Worm (Caenorhabditis elegans) whole organism, young adult: Measurements from ENCODE around the gene pros-1.

Source experiments
- F22D6.2 ChIP-seq: sonication (generic microtip); optimal IDR thresholded peaks from 2 replicates; lab custom pipeline; 2016; ENCODE audit warnings: mild to moderate bottlenecking, missing genetic modification characterization, missing compliant biosample characterization
- F23B12.7 ChIP-seq: sonication (generic microtip); optimal IDR thresholded peaks from 2 replicates; lab custom pipeline; 2017; ENCODE audit warnings: missing genetic modification characterization, mild to moderate bottlenecking, missing compliant biosample characterization, antibody characterized with exemption, moderate library complexity; ENCODE audit not compliant: insufficient read depth
- F33H1.4 ChIP-seq: fragments of 200-800 bp; sonication (Bioruptor generic); IDR thresholded peaks from 2 replicates; pipeline ENCODE4 v1.3.6; 2022; ENCODE audit warnings: missing genetic modification reagents, missing genetic modification characterization, missing compliant biosample characterization
- F49E8.2 ChIP-seq: sonication (generic microtip); optimal IDR thresholded peaks from 3 replicates; lab custom pipeline; 2017; ENCODE audit warnings: missing genetic modification characterization, mild to moderate bottlenecking, missing compliant biosample characterization, antibody characterized with exemption, moderate library complexity; ENCODE audit not compliant: insufficient read depth
- T07F8.4 ChIP-seq: sonication (generic microtip); optimal IDR thresholded peaks from 2 replicates; lab custom pipeline; 2016; ENCODE audit warnings: mild to moderate bottlenecking, missing genetic modification characterization, moderate library complexity, missing compliant biosample characterization
- T26A5.8 ChIP-seq: sonication (generic microtip); optimal IDR thresholded peaks from 2 replicates; lab custom pipeline; 2016; ENCODE audit warnings: missing genetic modification characterization, missing compliant biosample characterization
- Y53F4B.3 ChIP-seq: fragments of 200-800 bp; sonication (Bioruptor generic); IDR thresholded peaks from 2 replicates; pipeline ENCODE4 v1.3.6; 2022; ENCODE audit warnings: missing genetic modification reagents, missing genetic modification characterization, missing compliant biosample characterization
- Y56A3A.18 ChIP-seq: fragments of 200-800 bp; sonication (Bioruptor generic); IDR thresholded peaks from 2 replicates; pipeline ENCODE4 v1.3.6; 2022; ENCODE audit warnings: missing genetic modification reagents, missing genetic modification characterization, missing compliant biosample characterization
- attf-3 ChIP-seq: fragments of 200-800 bp; sonication (Bioruptor generic); conservative IDR thresholded peaks from 2 replicates; pipeline ENCODE4 v1.3.6; 2022; ENCODE audit warnings: missing genetic modification reagents, missing genetic modification characterization, missing compliant biosample characterization
- attf-5 ChIP-seq: fragments of 200-800 bp; sonication (Bioruptor generic); optimal IDR thresholded peaks from 2 replicates; lab custom pipeline; 2018; ENCODE audit warnings: mild to moderate bottlenecking, missing genetic modification characterization, missing compliant biosample characterization
- attf-6 ChIP-seq: fragments of 200-800 bp; sonication (Bioruptor generic); IDR thresholded peaks from 2 replicates; pipeline ENCODE4 v1.3.6; 2022; ENCODE audit warnings: missing genetic modification reagents, missing genetic modification characterization, missing compliant biosample characterization
- cebp-1 ChIP-seq, 2 experiments: fragments of 200-800 bp in 1 of 2; sonication (Bioruptor generic) in 1 of 2; sonication (generic microtip) in 1 of 2; IDR thresholded peaks in 1 of 2; optimal IDR thresholded peaks in 1 of 2; 2 replicates each; pipeline versions ENCODE4 v1.3.6 to Lab custom; 2017 to 2022; ENCODE audit warnings: missing compliant biosample characterization in 2 of 2, missing genetic modification characterization in 2 of 2, mild to moderate bottlenecking in 1 of 2, missing genetic modification reagents in 1 of 2, moderate library complexity in 1 of 2
- ceh-100 ChIP-seq: fragments of 200-800 bp; sonication (Bioruptor generic); IDR thresholded peaks from 2 replicates; pipeline ENCODE4 v1.3.6; 2022; ENCODE audit warnings: missing genetic modification reagents, missing genetic modification characterization, missing compliant biosample characterization
- ceh-40 ChIP-seq: fragments of 200-800 bp; sonication (Bioruptor generic); IDR thresholded peaks from 2 replicates; pipeline ENCODE4 v1.3.6; 2022; ENCODE audit warnings: missing genetic modification characterization, missing compliant biosample characterization
- chd-7 ChIP-seq: sonication (generic microtip); optimal IDR thresholded peaks from 2 replicates; lab custom pipeline; 2016; ENCODE audit warnings: mild to moderate bottlenecking, missing genetic modification characterization, moderate library complexity, missing compliant biosample characterization
- dox-1 ChIP-seq: fragments of 200-800 bp; sonication (Bioruptor generic); IDR thresholded peaks from 2 replicates; pipeline ENCODE4 v1.3.6; 2022; ENCODE audit warnings: missing genetic modification reagents, missing genetic modification characterization, missing compliant biosample characterization
- dpff-1 ChIP-seq: sonication (generic microtip); optimal IDR thresholded peaks from 2 replicates; lab custom pipeline; 2017; ENCODE audit warnings: mild to moderate bottlenecking, missing genetic modification characterization, missing compliant biosample characterization
- egl-18 ChIP-seq: fragments of 200-800 bp; sonication (Bioruptor generic); IDR thresholded peaks from 2 replicates; pipeline ENCODE4 v1.3.6; 2022; ENCODE audit warnings: missing genetic modification reagents, missing genetic modification characterization, missing compliant biosample characterization
- ekl-4 ChIP-seq: fragments of 200-800 bp; sonication (Bioruptor generic); IDR thresholded peaks from 2 replicates; pipeline ENCODE4 v1.3.6; 2022; ENCODE audit warnings: missing genetic modification reagents, missing genetic modification characterization, missing compliant biosample characterization
- gei-17 ChIP-seq: fragments of 200-800 bp; sonication (Bioruptor generic); optimal IDR thresholded peaks from 2 replicates; lab custom pipeline; 2018; ENCODE audit warnings: mild to moderate bottlenecking, missing genetic modification characterization, missing compliant biosample characterization
- hlh-26 ChIP-seq: fragments of 200-800 bp; sonication (Bioruptor generic); conservative IDR thresholded peaks from 2 replicates; pipeline ENCODE4 v1.3.6; 2022; ENCODE audit warnings: missing genetic modification reagents, missing genetic modification characterization, missing compliant biosample characterization
- hmg-1.2 ChIP-seq: fragments of 200-800 bp; sonication (Bioruptor generic); IDR thresholded peaks from 2 replicates; pipeline ENCODE4 v1.3.6; 2022; ENCODE audit warnings: missing genetic modification reagents, missing genetic modification characterization, missing compliant biosample characterization
- hmg-20 ChIP-seq: fragments of 200-800 bp; sonication (Bioruptor generic); IDR thresholded peaks from 2 replicates; pipeline ENCODE4 v1.3.6; 2022; ENCODE audit warnings: missing genetic modification reagents, missing genetic modification characterization, missing compliant biosample characterization
- lag-1 ChIP-seq: fragments of 200-800 bp; sonication (Bioruptor generic); IDR thresholded peaks from 2 replicates; pipeline ENCODE4 v1.3.6; 2022; ENCODE audit warnings: missing genetic modification reagents, missing genetic modification characterization, missing compliant biosample characterization
- let-607 ChIP-seq, 2 experiments: fragments of 200-800 bp in 1 of 2; sonication (Bioruptor generic) in 1 of 2; sonication (generic microtip) in 1 of 2; optimal IDR thresholded peaks; 2 replicates each; lab custom pipeline; 2016 to 2018; ENCODE audit warnings: mild to moderate bottlenecking in 2 of 2, missing compliant biosample characterization in 2 of 2, missing genetic modification characterization in 2 of 2, moderate library complexity in 2 of 2, missing genotype in 1 of 2
- lin-35 ChIP-seq, 3 experiments: fragments of 150-350 bp in 2 of 3; sonication (generic microtip) in 1 of 3; optimal IDR thresholded peaks; 2 replicates each; lab custom pipeline; 2014 to 2018; ENCODE audit warnings: missing biosample characterization in 3 of 3, missing genetic modification characterization in 3 of 3, missing genetic modification reagents in 3 of 3
- lsl-1 ChIP-seq: fragments of 200-800 bp; sonication (Bioruptor generic); optimal IDR thresholded peaks from 2 replicates; lab custom pipeline; 2018; ENCODE audit warnings: mild to moderate bottlenecking, missing genetic modification characterization, moderate library complexity, missing compliant biosample characterization
- madf-3 ChIP-seq: fragments of 200-800 bp; sonication (Bioruptor generic); IDR thresholded peaks from 2 replicates; pipeline ENCODE4 v1.3.6; 2022; ENCODE audit warnings: missing genetic modification reagents, missing genetic modification characterization, missing compliant biosample characterization
- madf-6 ChIP-seq: fragments of 200-800 bp; sonication (Bioruptor generic); IDR thresholded peaks from 2 replicates; pipeline ENCODE4 v1.3.6; 2022; ENCODE audit warnings: missing genetic modification reagents, missing genetic modification characterization, missing compliant biosample characterization
- mcd-1 ChIP-seq: fragments of 200-800 bp; sonication (Bioruptor generic); IDR thresholded peaks from 2 replicates; pipeline ENCODE4 v1.3.6; 2022; ENCODE audit warnings: missing genetic modification reagents, missing genetic modification characterization, missing compliant biosample characterization
- nfya-2 ChIP-seq: fragments of 200-800 bp; sonication (Bioruptor generic); IDR thresholded peaks from 2 replicates; pipeline ENCODE4 v1.3.6; 2022; ENCODE audit warnings: missing genetic modification reagents, missing genetic modification characterization, missing compliant biosample characterization
- nhr-120 ChIP-seq: fragments of 200-800 bp; sonication (Bioruptor generic); IDR thresholded peaks from 2 replicates; pipeline ENCODE4 v1.3.6; 2022; ENCODE audit warnings: missing genetic modification characterization, missing compliant biosample characterization
- nhr-27 ChIP-seq: fragments of 200-800 bp; sonication (Bioruptor generic); optimal IDR thresholded peaks from 2 replicates; lab custom pipeline; 2018; ENCODE audit warnings: mild to moderate bottlenecking, missing genetic modification characterization, moderate library complexity, missing compliant biosample characterization
- nhr-90 ChIP-seq: sonication (generic microtip); optimal IDR thresholded peaks from 2 replicates; lab custom pipeline; 2016; ENCODE audit warnings: missing genotype, mild to moderate bottlenecking, missing genetic modification characterization, missing compliant biosample characterization
- pbrm-1 ChIP-seq: fragments of 200-800 bp; sonication (Bioruptor generic); IDR thresholded peaks from 2 replicates; pipeline ENCODE4 v1.3.6; 2022; ENCODE audit warnings: missing genetic modification reagents, missing genetic modification characterization, missing compliant biosample characterization
- rcor-1 ChIP-seq: fragments of 200-800 bp; sonication (Bioruptor generic); IDR thresholded peaks from 2 replicates; pipeline ENCODE4 v1.3.6; 2022; ENCODE audit warnings: missing genetic modification reagents, missing genetic modification characterization, missing compliant biosample characterization
- tbp1 ChIP-seq: fragments of 200-800 bp; sonication (Bioruptor generic); optimal IDR thresholded peaks from 2 replicates; lab custom pipeline; 2018; ENCODE audit warnings: mild to moderate bottlenecking, missing genetic modification characterization, missing compliant biosample characterization
- ztf-22 ChIP-seq: fragments of 200-800 bp; sonication (Bioruptor generic); optimal IDR thresholded peaks from 2 replicates; lab custom pipeline; 2018; ENCODE audit warnings: mild to moderate bottlenecking, missing genetic modification characterization, moderate library complexity, missing compliant biosample characterization

Gene pros-1

ce11 chrIII:8020823-8021332 is 46.2 kb upstream of the pros-1 start, which contains the start of gene lin-36 (continued):
- no peak for TF ChIP-seq nhr-27 (tag; lab: Kevin White, UChicago)
- 0 out of 2 replicates have a peak, but pooled peaks have one; percentile 39 for TF ChIP-seq attf-3 (GFP tag; lab: Robert Waterston, UW)
- TF ChIP-seq hmg-1.2 (GFP tag; lab: Robert Waterston, UW) = peak; percentile 100
- peak; percentile 68 for TF ChIP-seq F23B12.7 (tag; lab: Kevin White, UChicago)
- TF ChIP-seq ekl-4 = peak; percentile 46; the same call in 1 of the 2 replicates
- TF ChIP-seq ztf-22 (GFP tag; lab: Kevin White, UChicago) = no peak
- TF ChIP-seq F22D6.2 (tag; lab: Kevin White, UChicago) = no peak
- TF ChIP-seq F49E8.2 = no peak
- TF ChIP-seq ceh-40 (GFP tag; lab: Robert Waterston, UW) = no peak
- TF ChIP-seq hmg-20 (GFP tag; lab: Robert Waterston, UW) = no peak
- TF ChIP-seq T07F8.4 = no peak
- no peak for TF ChIP-seq lag-1 (GFP tag; lab: Robert Waterston, UW)
- no peak for TF ChIP-seq cebp-1 (GFP tag; IDR thresholded peaks at IDR 0.05; lab: Robert Waterston, UW)
- peak; percentile 58 for TF ChIP-seq cebp-1 (tag; optimal IDR thresholded peaks at IDR 0.05; lab: Kevin White, UChicago)
- TF ChIP-seq nhr-90 = no peak
- TF ChIP-seq F33H1.4 (GFP tag; lab: Robert Waterston, UW) = peak; percentile 59
- no peak for TF ChIP-seq dpff-1 (tag; lab: Kevin White, UChicago)
- no peak for TF ChIP-seq T26A5.8 (tag; lab: Kevin White, UChicago)
- TF ChIP-seq madf-3 (GFP tag; lab: Robert Waterston, UW) = 0 out of 2 replicates have a peak, but pooled peaks have one; percentile 9
- peak; percentile 29 for TF ChIP-seq lsl-1 (GFP tag; lab: Kevin White, UChicago)
- peak; percentile 78 for TF ChIP-seq attf-5
- TF ChIP-seq ceh-100 (GFP tag; lab: Robert Waterston, UW) = 0 out of 2 replicates have a peak, but pooled peaks have one; percentile 12
- TF ChIP-seq tbp1 (GFP tag; lab: Kevin White, UChicago) = peak; percentile 47
- peak; percentile 38; the same call in 1 of the 2 replicates for TF ChIP-seq madf-6 (GFP tag; lab: Robert Waterston, UW)
- no peak for TF ChIP-seq Y56A3A.18 (GFP tag; lab: Robert Waterston, UW)
- no peak for TF ChIP-seq nhr-120 (GFP tag; lab: Robert Waterston, UW)
- no peak for TF ChIP-seq egl-18
- no peak for TF ChIP-seq lin-35 (GFP tag; optimal IDR thresholded peaks at IDR 0.05; lab: Kevin White, UChicago)
- no peak; the same call in 1 of the 2 replicates for TF ChIP-seq rcor-1 (GFP tag; lab: Robert Waterston, UW)
- no peak for TF ChIP-seq hlh-26 (GFP tag; lab: Robert Waterston, UW)
- TF ChIP-seq chd-7 (tag; lab: Kevin White, UChicago) = no peak
- TF ChIP-seq dox-1 (GFP tag; lab: Robert Waterston, UW) = peak; percentile 78
- TF ChIP-seq pbrm-1 = peak; percentile 57; the same call in 1 of the 2 replicates
- peak; percentile 68 for TF ChIP-seq mcd-1 (GFP tag; lab: Robert Waterston, UW)
- TF ChIP-seq let-607 (tag; optimal IDR thresholded peaks at IDR 0.05; lab: Kevin White, UChicago) = peak; percentile 59 to 63
- TF ChIP-seq nfya-2 (GFP tag; lab: Robert Waterston, UW) = no peak
- TF ChIP-seq, all 124 proteins: peak for 31

DNA sequence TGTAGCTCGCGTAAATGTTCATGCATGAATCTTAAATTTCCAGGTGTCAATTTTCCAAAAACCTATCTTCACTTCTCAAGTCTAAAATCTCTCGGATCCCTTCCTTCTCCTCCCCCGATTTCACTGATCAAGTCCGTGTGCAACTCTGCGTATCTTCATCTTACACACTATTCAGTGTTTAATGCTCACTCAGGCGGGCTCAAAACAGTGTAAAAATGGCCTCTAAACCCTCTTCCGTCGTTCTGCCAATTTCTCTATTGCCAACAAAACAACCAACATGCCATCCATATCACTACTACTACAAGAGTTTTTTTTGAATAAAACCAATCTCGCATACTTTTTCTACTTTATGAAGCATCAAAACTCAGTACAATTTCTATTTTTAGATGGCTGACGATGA is 45.0 kb upstream of the pros-1 start, which contains the start of gene F44B9.2:
TSS of gene F44B9.2 (plus strand) at position 387 of the 400 bp plus-strand sequence.
- TF ChIP-seq gei-17 = no peak
- TF ChIP-seq attf-3 (GFP tag; lab: Robert Waterston, UW) = no peak
- TF ChIP-seq Y53F4B.3 (GFP tag; lab: Robert Waterston, UW) = no peak
- no peak for TF ChIP-seq attf-6
- TF ChIP-seq, all 124 proteins: peak for 0
